Fruit fly (Drosophila melanogaster) Kc167 (cell line): ENCODE data around the gene indra.

Experiments used
- Myc ChIP-seq: fragments of >200 bp; optimal IDR thresholded peaks from 2 replicates; lab custom pipeline; 2017; ENCODE audit warnings: missing external identifiers
- insv ChIP-seq: fragments of >200 bp; optimal IDR thresholded peaks from 3 replicates; lab custom pipeline; 2018; ENCODE audit warnings: missing external identifiers
- psq ChIP-seq: fragments of >200 bp; optimal IDR thresholded peaks from 2 replicates; lab custom pipeline; 2017; ENCODE audit warnings: missing external identifiers
- ttk ChIP-seq: sonication (Bioruptor generic); optimal IDR thresholded peaks from 2 replicates; lab custom pipeline; 2017; ENCODE audit warnings: missing external identifiers

DNA sequence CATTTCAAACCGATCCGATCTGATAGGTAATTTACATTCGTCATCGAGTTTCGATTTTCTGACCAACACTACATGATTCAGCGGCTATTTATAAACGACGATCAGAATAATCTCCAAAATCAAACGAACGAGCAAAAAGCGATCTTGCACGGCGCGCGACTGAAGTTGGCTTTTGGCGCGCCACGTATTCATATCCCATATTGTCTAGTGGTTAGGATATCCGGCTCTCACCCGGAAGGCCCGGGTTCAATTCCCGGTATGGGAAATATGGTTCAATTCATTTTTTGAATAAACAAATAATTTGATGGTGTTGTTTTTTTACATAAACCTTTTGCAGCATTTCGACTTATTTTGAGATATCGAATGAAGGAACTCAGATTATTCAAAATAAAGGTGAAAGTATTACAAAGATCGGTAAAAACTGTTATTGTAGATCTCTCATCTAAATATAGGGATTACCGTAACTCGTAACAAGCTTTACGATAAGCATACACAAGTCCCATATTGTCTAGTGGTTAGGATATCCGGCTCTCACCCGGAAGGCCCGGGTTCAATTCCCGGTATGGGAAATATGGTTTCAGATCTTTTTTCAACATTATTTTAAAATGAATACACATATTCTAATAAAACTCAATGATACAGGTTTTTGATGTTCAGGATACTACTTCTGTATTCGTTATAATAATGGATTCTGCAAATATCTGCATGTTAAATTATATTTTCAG, 37.7 kb upstream of the indra start:
- TF ChIP-seq Myc (lab: Kevin White, UChicago), result no peak
- TF ChIP-seq psq, result no peak
- no peak for TF ChIP-seq insv (lab: Kevin White, UChicago)
- no peak for TF ChIP-seq ttk (lab: Kevin White, UChicago)
